Worm (Caenorhabditis elegans) whole organism, mixed stage, embryonic: ENCODE results near the gene gon-14.

Experiments used
- blmp-1 ChIP-seq: fragments of 150-350 bp; optimal IDR thresholded peaks from 2 replicates; lab custom pipeline; 2014; ENCODE audit warnings: missing biosample characterization, missing genetic modification characterization
- ces-1 ChIP-seq: fragments of 150-350 bp; optimal IDR thresholded peaks from 2 replicates; lab custom pipeline; 2014; ENCODE audit warnings: missing biosample characterization, missing genetic modification reagents, missing genetic modification characterization
- elt-1 ChIP-seq: sonication (generic microtip); optimal IDR thresholded peaks from 2 replicates; lab custom pipeline; 2017; ENCODE audit warnings: missing genetic modification characterization, mild to moderate bottlenecking, missing compliant biosample characterization, antibody characterized with exemption, moderate library complexity, borderline replicate concordance; ENCODE audit not compliant: insufficient read depth
- lin-13 ChIP-seq: fragments of 150-350 bp; optimal IDR thresholded peaks from 2 replicates; lab custom pipeline; 2014; ENCODE audit warnings: missing biosample characterization, missing genetic modification characterization
- nhr-237 ChIP-seq: fragments of 150-350 bp; optimal IDR thresholded peaks from 2 replicates; lab custom pipeline; 2014; ENCODE audit warnings: missing biosample characterization, missing genetic modification characterization
- nhr-28 ChIP-seq: fragments of 150-350 bp; optimal IDR thresholded peaks from 2 replicates; lab custom pipeline; 2014; ENCODE audit warnings: missing biosample characterization, missing genetic modification characterization
- unc-62 ChIP-seq: fragments of 150-350 bp; optimal IDR thresholded peaks from 2 replicates; lab custom pipeline; 2014; ENCODE audit warnings: missing biosample characterization, missing genetic modification reagents, missing genetic modification characterization
- ztf-11 ChIP-seq: fragments of 150-350 bp; optimal IDR thresholded peaks from 2 replicates; lab custom pipeline; 2014; ENCODE audit warnings: missing biosample characterization, missing genetic modification characterization

DNA sequence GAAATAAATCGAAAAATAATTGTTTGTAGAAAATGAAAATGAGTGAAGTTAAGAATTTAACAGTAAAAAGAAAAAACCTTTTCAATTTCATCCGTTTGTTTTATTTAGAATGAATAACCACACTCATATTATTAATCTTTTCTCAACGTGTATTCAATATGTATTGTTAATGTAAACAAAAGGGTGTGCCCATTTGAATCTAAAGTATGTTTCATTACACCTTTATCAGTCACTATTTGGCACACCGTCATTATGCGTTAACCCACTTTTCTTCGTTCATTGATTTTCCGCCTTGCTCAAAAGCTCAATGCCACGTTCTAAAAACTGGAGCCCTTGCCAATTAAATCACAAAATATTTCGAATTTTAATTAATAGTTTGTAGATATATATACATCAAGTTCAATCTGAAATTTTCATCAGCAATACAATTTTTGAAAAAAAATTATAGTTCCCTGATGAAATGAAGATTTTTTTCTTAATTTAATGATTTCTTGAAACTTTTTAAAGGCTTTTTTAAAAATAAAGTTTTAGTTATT lies 45.0 kb downstream of the gon-14 start, which contains the start of gene K04A8.1:
- TF ChIP-seq unc-62 (GFP tag; lab: Kevin White, UChicago) (no peak), lin-13 (no peak), ces-1 (GFP tag; lab: Kevin White, UChicago) (no peak), elt-1 (tag; lab: Kevin White, UChicago) (no peak), ztf-11 (tag; lab: Kevin White, UChicago) (no peak), nhr-237 (tag; lab: Kevin White, UChicago) (no peak), blmp-1 (no peak), nhr-28 (tag; lab: Kevin White, UChicago) (no peak)
